Worm (Caenorhabditis elegans) whole organism, dauer: ENCODE measurements around the gene D1044.4.

Experiments
- unc-62 ChIP-seq: sonication (generic microtip); optimal IDR thresholded peaks from 2 replicates; lab custom pipeline; 2017; ENCODE audit warnings: missing biosample characterization, missing genetic modification reagents, missing genetic modification characterization

Gene D1044.4

DNA sequence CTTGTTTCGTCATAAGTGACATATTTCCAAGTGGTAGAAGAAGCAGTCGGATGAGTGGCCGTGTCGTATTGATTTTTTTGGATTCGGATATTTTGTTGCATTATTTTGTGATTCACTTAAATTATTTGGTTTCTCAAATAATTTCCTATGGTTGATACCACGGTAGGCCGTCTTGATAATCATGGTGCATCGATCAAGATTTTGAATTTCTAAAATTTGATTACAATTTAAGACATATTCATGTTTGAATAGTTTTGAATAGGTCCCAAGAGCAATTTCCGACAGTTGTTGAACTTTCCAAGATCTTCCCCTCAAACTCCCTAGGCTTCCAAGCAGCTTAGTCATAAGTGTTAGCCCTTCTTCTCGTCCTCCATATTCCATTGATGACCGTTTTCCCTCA is at the start of gene D1044.4:
TSS of gene D1044.4 (minus strand) at position 101 of the 400 bp plus-strand sequence.
- no peak for TF ChIP-seq unc-62 (GFP tag; lab: Kevin White, UChicago)

DNA sequence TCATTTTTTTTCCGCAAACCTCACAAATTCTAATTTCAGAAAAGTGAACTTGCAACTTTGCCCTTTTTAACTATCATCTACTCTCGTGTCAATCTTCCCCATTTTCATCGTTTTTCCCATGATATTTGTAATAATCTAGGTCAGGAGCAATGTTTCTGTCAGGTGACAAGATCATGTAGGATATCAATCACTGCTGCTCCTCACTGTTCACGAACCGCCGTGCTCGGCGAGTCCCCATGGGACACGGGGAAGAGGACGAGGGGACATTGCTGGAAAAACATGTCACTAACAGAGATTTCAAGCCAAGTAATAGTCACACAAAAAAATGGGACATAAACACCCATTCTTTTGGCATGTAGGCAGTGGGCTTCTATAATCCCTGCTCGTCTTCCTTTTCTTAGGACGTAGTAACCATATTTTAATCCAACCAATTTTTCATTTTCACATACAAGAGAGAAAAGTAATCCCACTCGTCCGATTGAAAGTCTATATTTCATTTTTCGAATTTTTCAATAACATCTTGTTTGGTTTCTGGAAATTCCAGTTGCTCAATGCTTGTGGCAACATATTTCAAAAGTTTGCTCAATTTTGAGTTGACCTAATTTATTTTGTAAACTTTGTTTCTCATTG is 49.1 kb upstream of the D1044.4 start:
- no peak for TF ChIP-seq unc-62 (GFP tag; lab: Kevin White, UChicago)

DNA sequence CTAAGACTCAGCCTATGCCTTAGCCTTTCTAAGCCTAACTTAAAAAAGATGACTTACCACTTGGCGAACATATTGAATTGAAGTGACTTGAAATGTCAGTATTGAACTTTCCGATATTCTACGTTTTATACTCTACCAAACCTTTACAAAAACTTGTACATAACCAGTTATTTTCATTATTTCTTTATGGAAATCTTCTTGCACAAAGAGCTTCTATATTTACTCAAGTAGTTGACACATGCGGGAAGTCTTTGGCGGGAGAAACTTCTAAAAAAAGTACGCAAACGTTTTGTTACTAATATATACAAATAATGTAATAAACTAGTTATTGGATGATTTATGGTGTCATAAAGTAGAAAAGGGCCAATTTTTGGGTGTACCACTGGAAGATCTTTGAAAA is 46.8 kb upstream of the D1044.4 start, which contains the start of gene nspb-12:
TSS of gene nspb-12 (minus strand) at position 101 of the 400 bp plus-strand sequence.
- no peak for TF ChIP-seq unc-62 (GFP tag; lab: Kevin White, UChicago)

DNA sequence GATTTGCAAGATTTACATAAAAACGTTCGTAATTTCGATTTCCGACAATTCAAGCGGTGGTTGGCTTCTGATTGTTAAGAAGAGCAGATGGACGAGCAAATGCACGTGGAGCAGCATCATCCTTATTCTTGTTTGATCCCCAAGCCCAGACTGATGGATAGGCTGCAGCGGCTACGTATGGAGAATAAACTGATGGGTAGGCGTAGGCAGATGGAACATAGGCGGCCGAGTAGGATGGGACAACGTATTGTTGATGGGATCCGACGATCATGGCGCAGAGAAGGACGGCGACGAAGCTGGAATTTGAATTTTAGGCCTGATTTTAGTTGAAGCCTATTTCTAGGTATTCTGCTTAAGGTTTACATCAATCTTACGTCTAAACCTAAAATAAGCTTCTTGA is 46.4 kb upstream of the D1044.4 start:
- TF ChIP-seq unc-62 (GFP tag; lab: Kevin White, UChicago), result no peak

DNA sequence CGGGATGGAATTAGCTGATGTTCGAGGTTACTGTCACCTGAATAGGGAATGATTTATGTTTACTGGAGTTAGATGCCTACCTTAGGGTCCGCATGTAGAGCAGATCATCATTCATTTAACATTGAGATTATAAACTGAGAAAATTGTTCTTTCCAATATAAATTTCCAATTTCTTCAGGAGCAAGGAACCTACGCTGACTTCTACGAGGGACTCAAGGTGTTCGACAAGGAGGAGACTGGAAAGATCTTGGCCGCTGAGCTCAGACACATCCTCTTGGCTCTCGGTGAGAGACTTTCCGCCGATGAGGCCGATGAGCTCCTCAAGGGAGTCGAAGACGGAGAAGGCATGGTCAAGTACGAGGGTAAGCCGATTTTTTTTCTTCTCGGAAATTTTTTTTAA is 44.7 kb upstream of the D1044.4 start:
- TF ChIP-seq unc-62 (GFP tag; lab: Kevin White, UChicago), result no peak

DNA sequence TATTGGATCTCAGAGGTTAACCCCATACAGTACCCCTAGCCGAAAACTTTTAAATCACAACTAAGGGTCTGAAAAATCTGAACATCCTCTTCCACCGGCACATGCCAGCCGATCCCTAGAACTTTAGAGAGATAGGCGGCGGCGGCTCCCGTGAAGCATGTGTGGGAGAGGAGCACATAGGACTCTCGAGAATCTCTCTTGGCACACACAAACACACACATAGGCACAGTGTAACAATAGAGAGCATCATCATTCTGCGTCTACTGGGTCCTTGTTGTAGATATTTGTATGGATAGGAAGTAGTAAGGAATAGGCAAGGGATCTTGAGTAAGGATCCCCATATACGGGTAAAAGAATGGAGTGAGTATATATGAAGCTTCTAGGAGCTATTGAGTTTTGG is 43.9 kb upstream of the D1044.4 start:
- TF ChIP-seq unc-62 (GFP tag; lab: Kevin White, UChicago), result no peak

DNA sequence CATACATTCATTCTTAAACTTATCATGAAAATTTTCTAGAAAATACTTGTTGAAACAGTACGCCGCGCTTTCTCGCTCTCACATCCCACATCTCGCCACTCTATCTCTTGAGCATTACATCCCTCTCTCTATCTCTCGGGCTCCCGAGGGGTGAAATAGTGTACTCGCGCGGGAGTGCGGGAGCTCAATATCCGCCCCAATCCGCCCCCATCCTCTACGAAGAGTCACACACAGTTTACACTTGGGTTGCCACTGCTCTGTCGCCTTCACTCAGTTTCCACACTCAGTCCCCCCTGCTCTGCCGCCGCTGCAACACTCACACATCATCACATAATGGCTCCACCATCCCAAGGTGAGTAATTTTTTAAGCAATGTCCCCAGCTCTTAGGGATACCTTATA is 43.0 kb upstream of the D1044.4 start, which contains the start of gene mlc-3:
TSS of gene mlc-3 (plus strand) at position 227 of the 400 bp plus-strand sequence.
- no peak for TF ChIP-seq unc-62 (GFP tag; lab: Kevin White, UChicago)

DNA sequence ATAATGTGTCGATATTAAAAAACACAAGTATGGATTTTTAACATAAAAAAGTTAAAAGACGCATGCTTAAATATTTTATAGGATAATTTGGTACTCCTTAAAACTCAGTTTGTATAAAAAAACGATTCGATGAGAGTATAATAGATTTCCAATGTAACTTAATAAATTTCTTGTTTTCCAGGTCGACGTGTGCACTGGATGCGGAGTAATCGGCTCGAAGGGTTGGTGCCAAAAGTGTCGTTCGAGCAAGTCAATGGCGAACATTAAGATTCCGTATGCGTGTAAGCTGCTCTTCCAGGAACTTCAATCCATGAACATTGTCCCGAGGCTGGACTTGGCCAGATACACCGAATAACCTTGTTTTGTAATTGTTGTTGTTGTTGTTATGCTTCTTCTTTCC is 42.5 kb upstream of the D1044.4 start:
- TF ChIP-seq unc-62 (GFP tag; lab: Kevin White, UChicago), result no peak

DNA sequence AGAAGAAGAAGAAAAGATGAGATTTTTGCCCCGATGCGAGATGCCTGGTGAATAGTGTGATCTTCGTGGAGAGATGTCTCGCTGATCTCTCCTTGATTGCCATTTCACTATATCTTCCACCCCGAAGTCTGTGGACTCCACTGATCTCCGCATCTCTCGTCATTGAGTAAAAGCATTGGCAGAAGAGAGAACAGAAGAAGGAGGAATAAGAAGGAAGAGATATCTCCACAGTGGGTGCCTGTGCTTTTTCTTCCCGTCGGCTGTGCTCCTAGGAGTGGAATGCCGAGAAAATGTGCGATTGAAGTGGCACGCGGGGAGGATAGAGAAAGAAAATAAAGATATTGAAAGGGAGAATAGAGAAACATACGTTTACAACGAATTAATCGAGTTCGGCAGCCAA is 41.9 kb upstream of the D1044.4 start:
- no peak for TF ChIP-seq unc-62 (GFP tag; lab: Kevin White, UChicago)

DNA sequence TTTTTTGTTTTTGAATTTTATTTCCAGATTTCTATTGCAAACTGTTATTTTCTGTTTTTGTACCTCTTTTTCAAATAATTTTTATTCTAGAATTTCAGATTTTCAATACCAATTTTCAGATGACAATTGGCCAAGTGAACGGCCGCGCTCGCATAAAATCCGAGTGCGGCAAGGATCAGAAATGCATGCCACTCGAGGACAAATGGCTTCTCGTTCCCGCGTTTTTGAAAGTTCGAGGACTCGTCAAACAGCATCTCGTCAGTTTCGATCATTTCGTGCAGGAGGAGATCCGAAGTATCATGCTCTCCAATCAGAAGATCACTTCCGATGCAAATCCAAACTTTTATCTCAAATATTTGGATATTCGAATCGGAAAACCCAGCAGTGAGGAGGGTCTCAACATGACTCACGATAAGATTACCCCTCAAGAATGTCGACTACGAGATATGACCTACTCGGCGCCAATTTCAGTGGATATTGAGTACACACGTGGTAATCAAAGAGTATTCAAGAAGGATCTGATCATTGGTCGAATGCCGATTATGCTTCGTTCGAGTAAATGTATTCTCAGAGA is 35.5 kb upstream of the D1044.4 start, which contains the start of gene rpc-2:
TSS of gene rpc-2 (plus strand) at position 120 of the 574 bp plus-strand sequence.
- TF ChIP-seq unc-62 (GFP tag; lab: Kevin White, UChicago), result no peak

DNA sequence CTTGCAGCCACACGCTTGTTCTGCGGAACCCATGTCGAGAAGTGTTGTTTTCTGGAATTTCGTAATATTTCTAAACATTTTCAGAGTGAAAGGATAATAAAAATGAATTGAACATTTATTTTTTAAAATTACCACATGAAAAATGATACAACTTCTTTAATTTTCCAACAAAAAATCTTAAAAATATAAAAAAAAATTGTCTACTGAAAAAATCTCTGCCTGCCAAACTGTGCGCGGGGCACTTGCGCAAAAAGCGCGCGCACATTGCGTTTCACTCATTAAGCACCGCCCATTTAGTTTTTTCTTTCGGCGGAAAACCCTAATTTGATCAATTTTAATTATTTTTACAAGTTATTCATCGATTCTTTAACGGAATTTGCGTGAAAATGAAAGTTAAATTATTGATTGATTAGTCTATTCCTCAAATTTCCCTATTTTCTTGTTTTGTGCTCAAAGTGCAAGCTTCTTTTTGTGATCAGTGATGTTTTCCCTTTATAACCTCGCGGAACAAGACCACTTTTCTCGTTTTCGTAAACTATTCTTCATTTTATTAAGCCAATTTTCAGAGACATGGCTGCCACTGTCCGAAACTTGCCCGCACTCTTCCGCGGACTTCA is 33.2 kb upstream of the D1044.4 start, which contains the start of the genes nmad-1 and hach-1:
TSS of gene nmad-1 (minus strand) at position 51 of the 617 bp plus-strand sequence.
TSS of gene hach-1 (plus strand) at position 567 of the 617 bp plus-strand sequence.
- no peak for TF ChIP-seq unc-62 (GFP tag; lab: Kevin White, UChicago)

DNA sequence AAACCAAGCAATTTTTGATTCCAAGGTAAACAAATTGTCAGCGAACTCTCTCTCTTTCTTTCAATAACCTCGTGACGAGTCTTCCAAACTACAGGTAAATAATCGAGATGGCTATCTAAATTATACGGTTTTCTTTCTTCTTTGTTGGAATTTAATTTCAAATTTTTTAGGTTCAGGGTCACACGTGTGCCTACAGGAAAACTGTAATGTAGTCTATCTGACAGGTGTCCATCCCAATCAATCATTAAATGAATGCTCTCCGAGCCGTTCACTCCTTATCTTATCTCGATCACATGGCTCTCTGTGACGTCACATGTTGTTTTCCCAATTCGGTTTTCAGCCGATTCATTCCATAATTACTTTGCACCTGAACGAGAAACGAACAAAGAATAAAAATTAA is 31.3 kb upstream of the D1044.4 start:
- no peak for TF ChIP-seq unc-62 (GFP tag; lab: Kevin White, UChicago)

DNA sequence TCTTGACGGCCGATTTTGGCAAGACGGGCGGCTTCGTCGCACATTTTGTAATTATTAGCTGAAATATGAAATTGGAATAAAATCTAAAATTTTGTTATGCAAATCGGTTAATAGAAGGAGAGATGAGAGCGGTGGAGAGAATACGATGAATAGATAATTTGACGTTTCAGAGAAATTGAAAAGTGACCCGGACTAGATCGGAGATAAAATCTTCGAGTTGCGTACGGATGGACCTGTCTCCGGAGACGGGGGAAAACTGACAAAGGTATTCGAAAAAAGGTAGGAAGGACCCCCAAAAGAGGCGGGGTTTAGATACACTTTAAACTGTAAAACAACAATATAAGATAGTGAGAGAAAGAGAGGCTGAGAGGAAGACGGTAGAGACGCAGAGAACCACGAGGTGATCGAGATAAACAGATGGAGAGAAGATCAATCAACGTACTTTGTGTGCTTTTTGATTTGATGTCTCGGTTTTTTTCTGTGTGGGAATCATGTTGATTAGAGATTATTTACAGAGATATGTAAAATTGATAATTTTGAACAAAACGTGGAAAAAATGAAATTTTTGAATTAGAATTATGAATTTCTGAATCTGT is 30.3 kb upstream of the D1044.4 start, which contains the start of gene F09F7.6:
TSS of gene F09F7.6 (minus strand) at position 64 of the 596 bp plus-strand sequence.
- no peak for TF ChIP-seq unc-62 (GFP tag; lab: Kevin White, UChicago)

DNA sequence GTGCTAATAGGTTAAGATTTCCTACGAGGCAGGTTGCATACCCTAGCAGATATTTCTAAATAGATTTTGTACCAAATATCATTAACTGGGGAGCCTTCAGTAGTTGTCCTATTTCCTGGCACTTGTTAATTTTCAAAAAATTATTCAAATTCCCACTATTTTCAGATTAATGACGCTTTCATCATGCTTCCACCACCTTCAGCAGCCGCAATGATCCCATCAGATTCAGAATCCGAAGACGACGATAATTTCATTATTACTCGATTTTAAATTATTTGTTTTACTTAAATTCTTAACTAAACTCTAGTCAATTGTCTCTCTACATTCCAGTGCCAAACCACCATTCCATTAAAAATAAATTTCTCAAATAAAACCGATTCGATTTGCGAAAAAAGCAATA is 29.0 kb upstream of the D1044.4 start:
- TF ChIP-seq unc-62 (GFP tag; lab: Kevin White, UChicago), result no peak

DNA sequence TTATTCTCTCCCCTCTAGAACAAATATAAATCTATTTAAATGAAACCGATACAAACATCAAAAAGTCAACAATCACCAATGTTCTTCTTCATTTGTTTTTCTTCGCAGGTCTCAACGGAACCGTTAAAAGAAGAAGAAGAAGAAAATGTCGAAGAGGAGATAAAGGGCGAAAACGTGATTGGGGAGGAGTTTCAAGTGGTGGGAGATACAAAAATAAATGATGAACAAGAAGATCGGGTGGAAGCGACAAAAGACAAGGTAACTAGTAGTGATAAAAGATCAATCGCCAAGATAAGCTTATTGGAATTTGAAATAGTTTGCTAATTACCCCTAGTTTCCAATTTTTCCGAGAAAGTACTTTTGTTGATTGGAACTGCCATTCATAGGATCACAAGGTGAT is 28.4 kb upstream of the D1044.4 start:
- TF ChIP-seq unc-62 (GFP tag; lab: Kevin White, UChicago), result no peak

DNA sequence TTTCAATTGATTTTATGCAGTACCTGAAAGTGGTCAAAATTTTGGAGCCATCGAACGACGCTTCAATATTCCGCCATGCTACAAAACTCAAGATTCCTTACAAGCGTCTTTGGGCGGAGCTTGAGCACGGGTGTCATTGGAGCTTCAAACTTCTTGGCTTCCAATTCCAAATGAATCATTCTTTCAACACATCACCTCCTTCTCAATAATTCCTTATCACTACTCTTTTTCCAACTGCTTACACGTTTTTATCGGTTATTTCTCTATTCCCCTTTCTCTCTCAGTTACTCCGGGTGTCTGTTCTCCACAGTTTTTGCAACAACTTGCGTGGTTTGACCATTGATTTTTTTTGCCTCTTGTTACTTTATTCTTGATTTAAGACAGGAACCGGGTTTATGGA is 24.9 kb upstream of the D1044.4 start, which contains the start of gene F09F7.5:
TSS of gene F09F7.5 (plus strand) at position 258 of the 400 bp plus-strand sequence.
- no peak for TF ChIP-seq unc-62 (GFP tag; lab: Kevin White, UChicago)
